Worm (Caenorhabditis elegans) whole organism, young adult: ENCODE measurements around the gene ced-7.

ENCODE experiments used
- F55B11.4 ChIP-seq: sonication (generic microtip); optimal IDR thresholded peaks from 2 replicates; lab custom pipeline; 2016; ENCODE audit warnings: missing compliant biosample characterization, missing genetic modification characterization, borderline replicate concordance; ENCODE audit not compliant: insufficient read depth
- Y53G8AR.9 ChIP-seq: fragments of 200-800 bp; sonication (Bioruptor generic); conservative IDR thresholded peaks from 2 replicates; pipeline ENCODE4 v1.3.6; 2022; ENCODE audit warnings: missing genetic modification reagents, missing genetic modification characterization, missing compliant biosample characterization
- ama-1 ChIP-seq, 3 experiments: fragments of 150-350 bp in 1 of 3; sonication (generic microtip) in 2 of 3; optimal IDR thresholded peaks; 2 replicates each; lab custom pipeline; 2014 to 2018; ENCODE audit warnings: missing biosample characterization in 2 of 3, missing genetic modification characterization in 2 of 3, missing genetic modification reagents in 2 of 3
- ceh-100 ChIP-seq: fragments of 200-800 bp; sonication (Bioruptor generic); IDR thresholded peaks from 2 replicates; pipeline ENCODE4 v1.3.6; 2022; ENCODE audit warnings: missing genetic modification reagents, missing genetic modification characterization, missing compliant biosample characterization
- gei-17 ChIP-seq: fragments of 200-800 bp; sonication (Bioruptor generic); optimal IDR thresholded peaks from 2 replicates; lab custom pipeline; 2018; ENCODE audit warnings: mild to moderate bottlenecking, missing genetic modification characterization, missing compliant biosample characterization
- lsl-1 ChIP-seq: fragments of 200-800 bp; sonication (Bioruptor generic); optimal IDR thresholded peaks from 2 replicates; lab custom pipeline; 2018; ENCODE audit warnings: mild to moderate bottlenecking, missing genetic modification characterization, moderate library complexity, missing compliant biosample characterization
- nhr-179 ChIP-seq: sonication (generic microtip); optimal IDR thresholded peaks from 2 replicates; lab custom pipeline; 2016; ENCODE audit warnings: mild to moderate bottlenecking, missing genetic modification characterization, missing compliant biosample characterization
- rec-8 ChIP-seq, 2 experiments: sonication (generic microtip); optimal IDR thresholded peaks; 2 replicates each; lab custom pipeline; 2016; ENCODE audit warnings: mild to moderate bottlenecking in 2 of 2, missing genetic modification characterization in 2 of 2, missing genetic modification reagents in 2 of 2, missing genotype in 2 of 2, missing biosample characterization in 1 of 2, missing compliant biosample characterization in 1 of 2, moderate library complexity in 1 of 2
- sea-2 ChIP-seq: fragments of 200-800 bp; sonication (Bioruptor generic); IDR thresholded peaks from 2 replicates; pipeline ENCODE4 v1.3.6; 2022; ENCODE audit warnings: missing genetic modification characterization, missing compliant biosample characterization
- snpc-3.4 ChIP-seq: sonication (generic microtip); optimal IDR thresholded peaks from 2 replicates; lab custom pipeline; 2017; ENCODE audit warnings: missing genetic modification characterization, mild to moderate bottlenecking, missing compliant biosample characterization, antibody characterized with exemption, moderate library complexity, missing genotype, missing genetic modification reagents
- snpc-4 ChIP-seq, 5 experiments: fragments of 150-350 bp in 1 of 5; sonication (generic microtip) in 4 of 5; optimal IDR thresholded peaks; 2 replicates each; lab custom pipeline; 2014 to 2018; ENCODE audit warnings: missing genetic modification characterization in 5 of 5, missing biosample characterization in 3 of 5, antibody characterized with exemption in 2 of 5, mild to moderate bottlenecking in 2 of 5, missing compliant biosample characterization in 2 of 5, missing genotype in 2 of 5, moderate library complexity in 2 of 5, missing genetic modification reagents in 1 of 5
- zfh-2 ChIP-seq: fragments of 200-800 bp; sonication (Bioruptor generic); conservative IDR thresholded peaks from 2 replicates; pipeline ENCODE4 v1.3.6; 2022; ENCODE audit warnings: missing genetic modification reagents, missing genetic modification characterization, missing compliant biosample characterization

DNA sequence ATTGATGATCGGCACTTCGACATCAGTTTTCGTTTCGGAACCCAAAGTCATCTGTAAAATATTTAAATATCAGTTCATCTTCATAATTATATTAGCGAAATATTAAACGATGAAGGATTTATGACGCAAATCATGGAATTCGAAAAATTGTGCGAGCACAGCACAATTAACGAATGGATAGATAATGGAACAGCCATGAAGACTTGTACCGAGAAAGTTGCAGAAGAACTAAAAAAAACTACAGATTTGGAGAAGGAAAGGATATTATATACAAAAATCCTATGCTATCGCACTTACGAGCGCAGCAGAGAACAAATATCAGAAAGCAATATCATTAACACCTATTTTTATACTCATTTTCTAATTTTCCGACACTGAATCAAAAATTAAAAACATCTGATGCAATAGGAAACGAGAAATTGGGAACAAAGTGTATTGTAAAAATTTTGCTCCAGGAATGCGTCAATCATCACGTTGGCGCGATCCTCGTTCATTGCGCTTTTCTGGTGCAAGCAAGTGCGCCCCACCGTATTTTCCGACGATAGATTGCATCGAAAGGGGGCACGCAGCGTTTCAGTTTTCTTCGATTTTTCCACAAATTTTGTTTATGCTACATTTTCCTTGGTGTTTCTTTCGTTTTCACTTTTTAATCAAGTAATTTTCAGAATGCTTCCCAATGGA, 58.3 kb downstream of the ced-7 start, which contains the start of the genes clu-1 and prp-40:
- no peak for TF ChIP-seq F55B11.4 (tag; lab: Kevin White, UChicago)
- no peak for TF ChIP-seq snpc-4 (GFP tag; optimal IDR thresholded peaks at IDR 0.05; lab: Kevin White, UChicago)
- TF ChIP-seq snpc-4 (tag; optimal IDR thresholded peaks at IDR 0.05; lab: Kevin White, UChicago): peak; percentile 64 to 77 (median 70)
- TF ChIP-seq zfh-2 (GFP tag; lab: Robert Waterston, UW): no peak; the same call in 1 of the 2 replicates
- no peak for TF ChIP-seq sea-2
- peak; percentile 80; the same call in 1 of the 2 replicates for TF ChIP-seq Y53G8AR.9
- TF ChIP-seq snpc-3.4: no peak
- no peak for TF ChIP-seq rec-8 (tag; optimal IDR thresholded peaks at IDR 0.05; lab: Kevin White, UChicago)
- no peak for TF ChIP-seq ama-1 (optimal IDR thresholded peaks at IDR 0.05; lab: Kevin White, UChicago)
- no peak for TF ChIP-seq ama-1 (GFP tag; optimal IDR thresholded peaks at IDR 0.05; lab: Kevin White, UChicago)
- peak; percentile 37 for TF ChIP-seq gei-17 (GFP tag; lab: Kevin White, UChicago)
- peak; percentile 72 for TF ChIP-seq lsl-1 (GFP tag; lab: Kevin White, UChicago)
- no peak for TF ChIP-seq nhr-179 (tag; lab: Kevin White, UChicago)
- TF ChIP-seq ceh-100 (GFP tag; lab: Robert Waterston, UW): peak; percentile 77
